Worm (Caenorhabditis elegans) whole organism, L3 larva: ENCODE data around the gene F52C9.5.

Source experiments
- R02D3.7 ChIP-seq: fragments of 150-350 bp; optimal IDR thresholded peaks from 2 replicates; lab custom pipeline; 2014; ENCODE audit warnings: missing biosample characterization, missing genetic modification characterization
- ZK546.5 ChIP-seq: sonication (generic microtip); optimal IDR thresholded peaks from 2 replicates; lab custom pipeline; 2017; ENCODE audit warnings: missing biosample characterization, missing genetic modification characterization
- aly-2 ChIP-seq: fragments of 150-350 bp; optimal IDR thresholded peaks from 2 replicates; lab custom pipeline; 2014; ENCODE audit warnings: missing biosample characterization, missing genetic modification characterization
- ceh-16 ChIP-seq: sonication (generic microtip); optimal IDR thresholded peaks from 2 replicates; lab custom pipeline; 2017; ENCODE audit warnings: missing biosample characterization, missing genetic modification characterization
- ceh-28 ChIP-seq: fragments of 150-350 bp; optimal IDR thresholded peaks from 2 replicates; lab custom pipeline; 2014; ENCODE audit warnings: missing biosample characterization, missing genetic modification reagents, missing genetic modification characterization
- ceh-82 ChIP-seq: fragments of 150-350 bp; optimal IDR thresholded peaks from 2 replicates; lab custom pipeline; 2014; ENCODE audit warnings: missing biosample characterization, missing genetic modification characterization
- ceh-9 ChIP-seq: sonication (generic microtip); optimal IDR thresholded peaks from 2 replicates; lab custom pipeline; 2018; ENCODE audit warnings: missing biosample characterization, missing genetic modification characterization
- daf-12 ChIP-seq: fragments of 150-350 bp; optimal IDR thresholded peaks from 2 replicates; lab custom pipeline; 2014; ENCODE audit warnings: missing biosample characterization, missing genetic modification reagents, missing genetic modification characterization
- egl-27 ChIP-seq: sonication (generic microtip); optimal IDR thresholded peaks from 4 replicates; lab custom pipeline; 2017; ENCODE audit warnings: missing biosample characterization, missing genetic modification reagents, missing genetic modification characterization
- egl-5 ChIP-seq: fragments of 150-350 bp; optimal IDR thresholded peaks from 2 replicates; lab custom pipeline; 2017; ENCODE audit warnings: missing biosample characterization, missing genetic modification reagents, missing genetic modification characterization, inconsistent platforms
- elt-2 ChIP-seq: sonication (generic microtip); optimal IDR thresholded peaks from 2 replicates; lab custom pipeline; 2016; ENCODE audit warnings: missing genetic modification reagents, mild to moderate bottlenecking, missing genetic modification characterization, missing compliant biosample characterization
- elt-3 ChIP-seq, 3 experiments: fragments of 150-350 bp in 1 of 3; sonication (generic microtip) in 2 of 3; optimal IDR thresholded peaks; 2 replicates in 2 of 3; 4 replicates in 1 of 3; lab custom pipeline; 2014 to 2017; ENCODE audit warnings: missing biosample characterization in 3 of 3, missing genetic modification characterization in 3 of 3
- eor-1 ChIP-seq, 2 experiments: fragments of 150-350 bp; optimal IDR thresholded peaks; 2 replicates each; lab custom pipeline; 2014 to 2018; ENCODE audit warnings: missing biosample characterization in 2 of 2, missing genetic modification characterization in 2 of 2
- fkh-10 ChIP-seq: sonication (generic microtip); optimal IDR thresholded peaks from 2 replicates; lab custom pipeline; 2017; ENCODE audit warnings: missing biosample characterization, missing genetic modification reagents, missing genetic modification characterization
- fkh-2 ChIP-seq: fragments of 150-350 bp; optimal IDR thresholded peaks from 2 replicates; lab custom pipeline; 2014; ENCODE audit warnings: missing biosample characterization, missing genetic modification reagents, missing genetic modification characterization
- fos-1 ChIP-seq: fragments of 150-350 bp; optimal IDR thresholded peaks from 2 replicates; lab custom pipeline; 2014; ENCODE audit warnings: missing biosample characterization, missing genetic modification characterization
- hmg-11 ChIP-seq: sonication (generic microtip); optimal IDR thresholded peaks from 2 replicates; lab custom pipeline; 2016; ENCODE audit warnings: missing genetic modification characterization, missing compliant biosample characterization
- jun-1 ChIP-seq: fragments of 150-350 bp; optimal IDR thresholded peaks from 2 replicates; lab custom pipeline; 2014; ENCODE audit warnings: missing biosample characterization, missing genetic modification reagents, missing genetic modification characterization
- lin-15B ChIP-seq: fragments of 150-350 bp; optimal IDR thresholded peaks from 2 replicates; lab custom pipeline; 2014; ENCODE audit warnings: missing biosample characterization, missing genetic modification characterization
- lin-39 ChIP-seq: fragments of 150-350 bp; optimal IDR thresholded peaks from 2 replicates; lab custom pipeline; 2018; ENCODE audit warnings: missing biosample characterization, missing genetic modification reagents, missing genetic modification characterization
- mdl-1 ChIP-seq: fragments of 150-350 bp; optimal IDR thresholded peaks from 2 replicates; lab custom pipeline; 2014; ENCODE audit warnings: missing biosample characterization, missing genetic modification characterization
- nfya-1 ChIP-seq: sonication (generic microtip); optimal IDR thresholded peaks from 2 replicates; lab custom pipeline; 2017; ENCODE audit warnings: missing genetic modification characterization, mild to moderate bottlenecking, missing compliant biosample characterization, antibody characterized with exemption, moderate library complexity; ENCODE audit not compliant: insufficient read depth
- nhr-23 ChIP-seq: fragments of 150-350 bp; optimal IDR thresholded peaks from 2 replicates; lab custom pipeline; 2014; ENCODE audit warnings: missing biosample characterization, missing genetic modification reagents, missing genetic modification characterization
- nhr-25 ChIP-seq: sonication (generic microtip); optimal IDR thresholded peaks from 2 replicates; lab custom pipeline; 2017; ENCODE audit warnings: missing biosample characterization, missing genetic modification characterization
- nhr-28 ChIP-seq: fragments of 150-350 bp; optimal IDR thresholded peaks from 2 replicates; lab custom pipeline; 2014; ENCODE audit warnings: missing biosample characterization, missing genetic modification characterization
- nhr-43 ChIP-seq: sonication (generic microtip); optimal IDR thresholded peaks from 2 replicates; lab custom pipeline; 2016; ENCODE audit warnings: mild to moderate bottlenecking, missing genetic modification characterization, missing compliant biosample characterization; ENCODE audit not compliant: poor library complexity, severe bottlenecking
- nhr-77 ChIP-seq: fragments of 150-350 bp; optimal IDR thresholded peaks from 2 replicates; lab custom pipeline; 2014; ENCODE audit warnings: missing biosample characterization, missing genetic modification characterization
- pha-4 ChIP-seq: fragments of 150-350 bp; optimal IDR thresholded peaks from 2 replicates; lab custom pipeline; 2014; ENCODE audit warnings: missing biosample characterization, missing genetic modification reagents, missing genetic modification characterization
- pqm-1 ChIP-seq: fragments of 150-350 bp; optimal IDR thresholded peaks from 2 replicates; lab custom pipeline; 2017; ENCODE audit warnings: missing biosample characterization, missing genetic modification characterization, inconsistent platforms
- sea-2 ChIP-seq: fragments of 150-350 bp; sonication (generic microtip); optimal IDR thresholded peaks from 4 replicates; lab custom pipeline; 2014; ENCODE audit warnings: missing biosample characterization, missing genetic modification reagents, missing genetic modification characterization
- skn-1 ChIP-seq: fragments of 150-350 bp; optimal IDR thresholded peaks from 2 replicates; lab custom pipeline; 2014; ENCODE audit warnings: missing biosample characterization, missing genetic modification characterization
- snpc-4 ChIP-seq: fragments of 150-350 bp; optimal IDR thresholded peaks from 2 replicates; lab custom pipeline; 2014; ENCODE audit warnings: missing biosample characterization, missing genetic modification characterization
- tbx-2 ChIP-seq: sonication (generic microtip); optimal IDR thresholded peaks from 2 replicates; lab custom pipeline; 2016; ENCODE audit warnings: mild to moderate bottlenecking, missing genetic modification characterization, missing compliant biosample characterization
- unc-39 ChIP-seq: sonication (generic microtip); optimal IDR thresholded peaks from 4 replicates; lab custom pipeline; 2017; ENCODE audit warnings: missing biosample characterization, missing genetic modification characterization
- zag-1 ChIP-seq: fragments of 150-350 bp; optimal IDR thresholded peaks from 2 replicates; lab custom pipeline; 2014; ENCODE audit warnings: missing biosample characterization, missing genetic modification characterization
- ztf-11 ChIP-seq: fragments of 150-350 bp; optimal IDR thresholded peaks from 2 replicates; lab custom pipeline; 2014; ENCODE audit warnings: missing biosample characterization, missing genetic modification characterization

Gene F52C9.5

ce11 chrIII:5305725-5306124 is 3.7 kb downstream of the F52C9.5 start (continued):
- no peak for TF ChIP-seq nhr-77 (tag; lab: Kevin White, UChicago)
- TF ChIP-seq, all 47 proteins: peak for 15

- TF ChIP-seq nhr-43 (peak; percentile 75), lin-15B (tag; lab: Kevin White, UChicago) (peak; percentile 63), lin-39 (tag; lab: Kevin White, UChicago) (peak; percentile 40), pha-4 (peak; percentile 68), snpc-4 (tag; lab: Kevin White, UChicago) (peak; percentile 21), fos-1 (tag; lab: Kevin White, UChicago) (no peak), ceh-28 (tag; lab: Kevin White, UChicago) (peak; percentile 87), pqm-1 (no peak), elt-2 (tag; lab: Kevin White, UChicago) (peak; percentile 2), ceh-82 (tag; lab: Kevin White, UChicago) (no peak), nfya-1 (peak; percentile 80), hmg-11 (tag; lab: Kevin White, UChicago) (peak; percentile 58), nhr-25 (tag; lab: Kevin White, UChicago) (peak; percentile 59), nhr-23 (tag; lab: Kevin White, UChicago) (peak; percentile 64)
Observed at ce11 chrIII:5308278-5308677, 6.3 kb downstream of the F52C9.5 start, which contains the start of gene mog-3. Gene mog-3, plus strand, starts transcription at chrIII:5308596.

- no peak for TF ChIP-seq nhr-25 (tag; lab: Kevin White, UChicago)
- no peak for TF ChIP-seq nfya-1
- TF ChIP-seq egl-5 (tag; lab: Kevin White, UChicago) = no peak
- TF ChIP-seq eor-1 (tag; optimal IDR thresholded peaks at IDR 0.05; lab: Kevin White, UChicago) = no peak
- TF ChIP-seq fos-1 (tag; lab: Kevin White, UChicago) = no peak
- no peak for TF ChIP-seq nhr-28 (tag; lab: Kevin White, UChicago)
- no peak for TF ChIP-seq aly-2 (tag; lab: Kevin White, UChicago)
- no peak for TF ChIP-seq skn-1 (tag; lab: Kevin White, UChicago)
- TF ChIP-seq elt-3 (tag; optimal IDR thresholded peaks at IDR 0.05; lab: Kevin White, UChicago) = no peak
- no peak for TF ChIP-seq pqm-1
- no peak for TF ChIP-seq unc-39 (tag; lab: Kevin White, UChicago)
- no peak for TF ChIP-seq nhr-43
- TF ChIP-seq ztf-11 = no peak
- no peak for TF ChIP-seq R02D3.7
- TF ChIP-seq ZK546.5 (tag; lab: Kevin White, UChicago) = no peak
- TF ChIP-seq mdl-1 = no peak
- no peak for TF ChIP-seq fkh-2 (tag; lab: Kevin White, UChicago)
- TF ChIP-seq nhr-23 (tag; lab: Kevin White, UChicago) = no peak
Observed at ce11 chrIII:5310403-5310802, 8.4 kb downstream of the F52C9.5 start.

- no peak for TF ChIP-seq R02D3.7
- no peak for TF ChIP-seq daf-12
- TF ChIP-seq tbx-2 = no peak
- TF ChIP-seq ceh-16 = no peak
Observed at ce11 chrIII:5310940-5311339, 8.9 kb downstream of the F52C9.5 start, which contains the start of gene pqe-1. Gene pqe-1, plus strand, starts transcription at chrIII:5311240.

- TF ChIP-seq daf-12 = no peak
- TF ChIP-seq aly-2 (tag; lab: Kevin White, UChicago) = no peak
- peak; percentile 49 for TF ChIP-seq elt-2 (tag; lab: Kevin White, UChicago)
- TF ChIP-seq sea-2 (GFP tag; lab: Kevin White, UChicago) = no peak
- TF ChIP-seq ceh-9 = no peak
- no peak for TF ChIP-seq nfya-1
- TF ChIP-seq zag-1 (tag; lab: Kevin White, UChicago) = no peak
- no peak for TF ChIP-seq ZK546.5 (tag; lab: Kevin White, UChicago)
- peak; percentile 5 for TF ChIP-seq pha-4
- TF ChIP-seq egl-27 (tag; lab: Kevin White, UChicago) = no peak
- TF ChIP-seq skn-1 (tag; lab: Kevin White, UChicago) = no peak
- TF ChIP-seq mdl-1 = no peak
- no peak for TF ChIP-seq snpc-4 (tag; lab: Kevin White, UChicago)
- TF ChIP-seq unc-39 (tag; lab: Kevin White, UChicago) = no peak
- no peak for TF ChIP-seq fkh-10
- no peak for TF ChIP-seq jun-1
- no peak for TF ChIP-seq eor-1 (tag; optimal IDR thresholded peaks at IDR 0.05; lab: Kevin White, UChicago)
- TF ChIP-seq lin-15B (tag; lab: Kevin White, UChicago) = no peak
- peak; percentile 61 for TF ChIP-seq pqm-1
Observed at ce11 chrIII:5318610-5319009, 16.6 kb downstream of the F52C9.5 start.
